Worm (Caenorhabditis elegans) whole organism, early embryonic: Measurements from ENCODE around the gene Y75D11A.6.
"Not testable (repeated sequence)": the region's sequence is repeated elsewhere in the genome, so short reads cannot be mapped to it uniquely, and the experiment has no call there.

Source experiments
- B0310.2 ChIP-seq: sonication (generic microtip); optimal IDR thresholded peaks from 2 replicates; lab custom pipeline; 2016; ENCODE audit warnings: mild to moderate bottlenecking, missing genetic modification characterization, missing compliant biosample characterization
- aly-1 ChIP-seq: sonication (generic microtip); optimal IDR thresholded peaks from 2 replicates; lab custom pipeline; 2016; ENCODE audit warnings: missing genetic modification characterization, missing compliant biosample characterization
- ama-1 ChIP-seq: fragments of 150-350 bp; optimal IDR thresholded peaks from 2 replicates; lab custom pipeline; 2014
- ets-7 ChIP-seq: sonication (generic microtip); optimal IDR thresholded peaks from 2 replicates; lab custom pipeline; 2016; ENCODE audit warnings: missing genotype, missing genetic modification characterization, missing compliant biosample characterization
- flt-1 ChIP-seq: fragments of 200-800 bp; sonication (Bioruptor generic); IDR thresholded peaks from 2 replicates; pipeline ENCODE4 v1.3.6; 2022; ENCODE audit warnings: missing genetic modification characterization, missing compliant biosample characterization
- hmbx-1 ChIP-seq: sonication (generic microtip); optimal IDR thresholded peaks from 2 replicates; lab custom pipeline; 2016; ENCODE audit warnings: mild to moderate bottlenecking, missing genetic modification characterization, missing compliant biosample characterization
- pes-1 ChIP-seq: fragments of 200-800 bp; sonication (Bioruptor generic); IDR thresholded peaks from 2 replicates; pipeline ENCODE4 v1.3.6; 2022; ENCODE audit warnings: missing genetic modification reagents, missing genetic modification characterization, missing compliant biosample characterization
- sea-1 ChIP-seq: fragments of 200-800 bp; sonication (Bioruptor generic); conservative IDR thresholded peaks from 2 replicates; pipeline ENCODE4 v1.3.6; 2022; ENCODE audit warnings: missing genetic modification characterization, missing compliant biosample characterization
- tbx-11 ChIP-seq: fragments of 200-800 bp; sonication (Bioruptor generic); IDR thresholded peaks from 2 replicates; pipeline ENCODE4 v1.3.6; 2022; ENCODE audit warnings: missing genetic modification characterization, missing compliant biosample characterization
- tra-4 ChIP-seq: sonication (generic microtip); optimal IDR thresholded peaks from 2 replicates; lab custom pipeline; 2017; ENCODE audit warnings: missing genetic modification characterization, missing compliant biosample characterization

DNA sequence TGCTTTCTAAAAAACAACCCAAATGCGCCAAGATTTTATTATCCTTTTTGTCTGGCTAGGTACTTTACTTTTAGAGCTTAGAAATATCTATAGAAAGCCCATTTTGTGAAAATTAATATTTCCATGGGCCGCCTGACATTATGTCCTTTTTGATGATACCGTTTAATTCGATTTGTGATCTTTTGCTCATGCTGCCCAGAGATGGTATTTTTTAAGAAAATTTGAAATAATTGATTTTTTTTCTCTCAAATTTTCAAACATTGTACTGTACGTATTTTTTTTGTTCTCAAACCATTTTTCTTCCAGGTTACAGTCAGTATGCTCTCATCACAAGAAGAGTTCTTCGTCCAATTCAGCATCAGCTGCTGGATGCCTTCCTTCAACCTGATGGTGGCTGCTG lies 5.8 kb downstream of the Y75D11A.6 start, which contains the start of gene Y75D11A.2:
- not testable (repeated sequence) for TF ChIP-seq ama-1 (lab: Kevin White, UChicago); tra-4; pes-1 (GFP tag; lab: Robert Waterston, UW); hmbx-1 (tag; lab: Kevin White, UChicago); ets-7 (tag; lab: Kevin White, UChicago); tbx-11 (GFP tag; lab: Robert Waterston, UW); aly-1 (tag; lab: Kevin White, UChicago); B0310.2 (tag; lab: Kevin White, UChicago); flt-1 (GFP tag; lab: Robert Waterston, UW); sea-1 (GFP tag; lab: Robert Waterston, UW)
